Fruit fly (Drosophila melanogaster): ENCODE data around the gene nesd.
A peak's percentile ranks its signal among the peaks of the same experiment; 100 is the strongest.

Gene nesd

dm6 chr2L:20093794-20094193, at the start of gene nesd, which contains the start of gene Taf13:
nesd (plus strand) TSS chr2L:20093972.
Taf13 (minus strand) TSS chr2L:20093849.
- TF ChIP-seq vri (GFP tag; optimal IDR thresholded peaks at IDR 0.05): no peak
- peak; percentile 34 for TF ChIP-seq Met (GFP tag; optimal IDR thresholded peaks at IDR 0.05)
- TF ChIP-seq CG16779 (tag; optimal IDR thresholded peaks at IDR 0.05): no peak
- TF ChIP-seq topi (GFP tag; optimal IDR thresholded peaks at IDR 0.05): peak; percentile 41
- TF ChIP-seq fd59A (GFP tag; optimal IDR thresholded peaks at IDR 0.05): no peak
- TF ChIP-seq Eip78C (GFP tag): peak; percentile 84
- no peak for TF ChIP-seq spab (GFP tag; optimal IDR thresholded peaks at IDR 0.05)
- peak; percentile 36 for TF ChIP-seq Hr4 (GFP tag; optimal IDR thresholded peaks at IDR 0.05)
- TF ChIP-seq CG11902 (GFP tag; optimal IDR thresholded peaks at IDR 0.05): no peak
- TF ChIP-seq cyc (GFP tag; optimal IDR thresholded peaks at IDR 0.05): peak; percentile 34
- no peak for TF ChIP-seq fd85E (GFP tag; optimal IDR thresholded peaks at IDR 0.05)
- peak; percentile 39 for TF ChIP-seq CG31627 (GFP tag; optimal IDR thresholded peaks at IDR 0.05)
- peak; percentile 24 for TF ChIP-seq Ets21C (GFP tag; optimal IDR thresholded peaks at IDR 0.05)
- TF ChIP-seq Sox14 (GFP tag; optimal IDR thresholded peaks at IDR 0.05): peak; percentile 47
- TF ChIP-seq Ets96B (tag; optimal IDR thresholded peaks at IDR 0.05): peak; percentile 10
- peak; percentile 28 for TF ChIP-seq Smox (GFP tag; optimal IDR thresholded peaks at IDR 0.05)
- no peak for TF ChIP-seq CG15336 (GFP tag; IDR thresholded peaks at IDR 0.05)
- no peak for TF ChIP-seq CG10669 (GFP tag; optimal IDR thresholded peaks at IDR 0.05)
- TF ChIP-seq CG6854 (GFP tag; optimal IDR thresholded peaks at IDR 0.05): no peak
- peak; percentile 65 for TF ChIP-seq esn (GFP tag; optimal IDR thresholded peaks at IDR 0.05)
- TF ChIP-seq CG8632 (GFP tag; optimal IDR thresholded peaks at IDR 0.05): no peak
- peak; percentile 66 for TF ChIP-seq fkh (GFP tag; optimal IDR thresholded peaks at IDR 0.05)
- TF ChIP-seq CG10631 (GFP tag; optimal IDR thresholded peaks at IDR 0.05): peak; percentile 18
- TF ChIP-seq CG6792 (GFP tag; optimal IDR thresholded peaks at IDR 0.05): peak; percentile 19
- no peak for TF ChIP-seq CG8119 (GFP tag; IDR thresholded peaks at IDR 0.05)
- no peak for TF ChIP-seq CG6808 (GFP tag; optimal IDR thresholded peaks at IDR 0.05)
- no peak for TF ChIP-seq salr (GFP tag; optimal IDR thresholded peaks at IDR 0.05)
- no peak for TF ChIP-seq CG9139 (GFP tag; optimal IDR thresholded peaks at IDR 0.05)
- TF ChIP-seq CG7368 (GFP tag; optimal IDR thresholded peaks at IDR 0.05): no peak
- TF ChIP-seq OdsH (GFP tag; optimal IDR thresholded peaks at IDR 0.05): peak; percentile 45
- no peak for TF ChIP-seq net (GFP tag; optimal IDR thresholded peaks at IDR 0.05)
- TF ChIP-seq CG11762 (GFP tag; optimal IDR thresholded peaks at IDR 0.05; ENCODE audit: insufficient read depth): no peak
- peak; percentile 30 for TF ChIP-seq achi (GFP tag; optimal IDR thresholded peaks at IDR 0.05)
- TF ChIP-seq Sox15 (GFP tag; optimal IDR thresholded peaks at IDR 0.05): no peak
- TF ChIP-seq CG11294 (GFP tag; IDR thresholded peaks at IDR 0.05): no peak
- no peak for TF ChIP-seq Hr38 (GFP tag; optimal IDR thresholded peaks at IDR 0.05)
- peak; percentile 39 for TF ChIP-seq Hr39 (GFP tag; optimal IDR thresholded peaks at IDR 0.05)
- TF ChIP-seq acj6 (GFP tag; optimal IDR thresholded peaks at IDR 0.05): peak; percentile 1
- TF ChIP-seq CG1621 (tag; optimal IDR thresholded peaks at IDR 0.05): no peak
- no peak for TF ChIP-seq eg (GFP tag; IDR thresholded peaks at IDR 0.05)
- TF ChIP-seq ss (GFP tag; optimal IDR thresholded peaks at IDR 0.05): peak in 1 of 2 experiments; percentile 42
- no peak for TF ChIP-seq CG34406 (GFP tag; optimal IDR thresholded peaks at IDR 0.05)
- no peak for TF ChIP-seq CG32006 (GFP tag; optimal IDR thresholded peaks at IDR 0.05)
- TF ChIP-seq CG3919 (GFP tag; optimal IDR thresholded peaks at IDR 0.05): no peak
- TF ChIP-seq lz (GFP tag; optimal IDR thresholded peaks at IDR 0.05): peak; percentile 55
- no peak for TF ChIP-seq Lpt (GFP tag; optimal IDR thresholded peaks at IDR 0.05)
- no peak for TF ChIP-seq Eip75B (GFP tag; optimal IDR thresholded peaks at IDR 0.05)
- TF ChIP-seq CG6163 (GFP tag; IDR thresholded peaks at IDR 0.05): no peak
- TF ChIP-seq CG3032 (tag; optimal IDR thresholded peaks at IDR 0.05): peak; percentile 33
- no peak for TF ChIP-seq Gug (GFP tag; IDR thresholded peaks at IDR 0.05)
- peak; percentile 12 for TF ChIP-seq dsx (GFP tag; optimal IDR thresholded peaks at IDR 0.05; ENCODE audit: poor library complexity, severe bottlenecking)
- no peak for TF ChIP-seq Sox102F (GFP tag; optimal IDR thresholded peaks at IDR 0.05)
- TF ChIP-seq CG8319 (GFP tag; optimal IDR thresholded peaks at IDR 0.05): no peak
